Worm (Caenorhabditis elegans): Measurements from ENCODE around the gene R148.7.

The R148.7 gene

DNA sequence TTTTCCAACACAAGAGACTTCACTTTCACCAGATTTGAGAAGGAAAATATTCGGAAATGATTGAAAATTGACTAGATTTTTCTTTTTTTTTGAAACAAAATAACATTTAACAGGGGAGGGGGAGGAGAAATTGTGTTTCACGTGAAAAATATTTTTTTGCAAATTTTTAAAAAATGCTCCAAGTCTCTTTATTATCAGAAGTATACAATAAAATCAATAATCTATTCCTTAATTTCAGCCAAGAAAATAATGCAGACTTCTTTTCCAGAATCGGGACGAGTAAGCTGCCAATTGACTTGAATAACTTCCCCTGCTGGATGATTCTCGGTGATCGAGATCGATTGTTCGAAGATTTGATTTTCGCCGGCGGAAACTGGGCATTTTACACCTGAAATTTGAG, at the start of gene R148.7:
R148.7 (minus strand) TSS at position 101 of the 400 bp plus-strand sequence.
- no peak for TF ChIP-seq unc-62 (GFP tag; optimal IDR thresholded peaks at IDR 0.05)

DNA sequence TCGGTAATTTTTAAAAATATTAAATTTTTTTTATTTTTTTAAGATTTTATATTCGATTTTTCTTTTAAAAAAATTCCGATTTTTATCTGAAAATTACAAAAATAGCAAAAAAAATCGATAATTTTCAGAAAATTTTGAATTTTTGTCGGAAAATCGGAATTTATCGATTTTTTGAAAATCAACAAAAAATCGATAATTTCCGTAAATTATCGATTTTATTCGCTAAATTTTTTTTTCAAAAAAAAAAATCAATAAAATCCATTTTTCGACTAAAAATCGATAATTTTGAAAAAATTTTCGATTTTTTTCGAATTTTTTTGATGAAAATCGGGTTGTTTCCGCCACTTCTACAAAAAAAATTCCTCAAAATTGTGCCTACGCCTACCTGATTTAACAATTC, 44.2 kb upstream of the R148.7 start:
- no peak for TF ChIP-seq unc-62 (GFP tag; optimal IDR thresholded peaks at IDR 0.05)

DNA sequence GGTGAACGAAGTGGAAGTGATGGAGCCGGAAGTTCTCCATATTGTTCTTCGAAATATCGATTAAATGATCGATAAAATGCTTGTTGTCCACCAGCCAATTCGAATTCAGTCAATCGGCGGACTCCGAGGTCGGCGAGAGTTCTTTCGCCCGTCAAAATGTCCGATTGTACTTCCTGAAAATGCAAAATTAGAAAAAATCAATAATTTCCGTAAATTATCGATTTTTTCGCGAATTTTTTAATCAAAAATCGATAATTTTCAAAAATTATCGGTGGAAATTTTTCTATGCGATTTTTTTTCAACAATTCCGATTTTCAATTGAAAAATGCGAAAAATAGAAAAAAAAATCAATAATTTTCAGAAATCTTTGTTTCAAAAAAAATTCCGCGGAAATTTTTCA, 43.7 kb upstream of the R148.7 start:
- no peak for TF ChIP-seq unc-62 (GFP tag; optimal IDR thresholded peaks at IDR 0.05)

DNA sequence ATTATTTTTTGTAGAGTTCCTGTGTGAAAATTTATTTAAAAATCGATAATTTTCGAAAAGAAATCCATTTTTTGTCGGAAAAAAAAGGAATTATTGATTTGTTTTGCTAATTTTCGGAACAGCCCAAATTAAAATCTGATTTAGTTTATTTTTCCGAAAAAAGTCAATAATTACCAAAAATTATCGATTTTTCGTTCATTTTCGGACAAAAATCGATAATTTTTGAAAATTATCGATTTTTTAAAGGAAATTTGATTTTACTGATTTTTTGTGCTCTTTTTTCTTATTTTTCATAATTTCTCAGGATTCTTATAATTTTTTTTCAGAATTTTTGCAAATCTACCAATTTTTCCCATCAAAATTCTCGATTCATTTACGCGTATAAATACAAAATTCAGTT, 43.2 kb upstream of the R148.7 start:
- no peak for TF ChIP-seq unc-62 (GFP tag; optimal IDR thresholded peaks at IDR 0.05)

DNA sequence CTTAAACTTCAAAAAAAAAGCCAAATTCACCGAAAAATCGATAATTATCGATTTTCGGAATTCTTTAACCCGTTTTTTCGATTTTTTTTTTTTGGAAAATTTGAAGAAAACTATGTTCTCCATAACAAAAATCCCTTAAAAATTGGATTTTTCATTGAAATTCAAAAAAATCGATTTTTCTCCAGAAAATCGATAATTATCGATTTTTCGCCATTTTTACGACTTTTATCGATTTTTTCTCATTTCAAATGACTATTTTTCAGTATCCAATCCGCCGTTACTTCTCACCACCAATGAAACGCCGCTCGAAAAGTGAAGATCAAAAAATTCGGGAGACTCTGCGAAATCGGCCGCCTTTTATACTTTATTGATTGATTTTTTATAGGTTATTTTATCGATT, 42.7 kb upstream of the R148.7 start:
- no peak for TF ChIP-seq unc-62 (GFP tag; optimal IDR thresholded peaks at IDR 0.05)

DNA sequence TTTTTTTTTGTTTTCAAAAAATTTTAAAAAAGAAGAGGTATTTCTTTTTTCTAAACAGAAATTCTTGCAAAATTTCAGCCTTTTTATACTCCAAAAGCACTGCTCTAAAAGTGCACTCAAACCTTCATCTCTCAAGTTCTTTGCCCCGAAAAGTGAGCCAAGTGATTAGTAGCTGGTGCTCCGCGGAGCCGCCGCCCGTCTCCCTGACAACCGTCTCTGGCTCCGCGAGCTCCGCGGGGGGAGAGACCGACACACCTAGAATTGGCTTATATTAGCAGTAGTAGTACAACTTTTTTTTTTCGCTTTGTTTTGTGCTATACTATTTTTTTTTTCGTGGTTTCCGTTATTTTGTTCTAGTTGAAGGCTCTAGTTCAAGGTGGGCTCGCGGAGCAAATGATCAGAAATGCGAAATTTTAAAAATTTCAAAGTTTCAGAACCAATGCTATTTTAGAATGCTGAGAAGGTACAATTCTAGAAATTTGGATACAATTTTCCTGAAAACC, 34.5 kb upstream of the R148.7 start, which contains the start of gene Y53G8AL.1:
Y53G8AL.1 (plus strand) TSS at position 453 of the 503 bp plus-strand sequence.
- TF ChIP-seq unc-62 (GFP tag; optimal IDR thresholded peaks at IDR 0.05) = no peak

DNA sequence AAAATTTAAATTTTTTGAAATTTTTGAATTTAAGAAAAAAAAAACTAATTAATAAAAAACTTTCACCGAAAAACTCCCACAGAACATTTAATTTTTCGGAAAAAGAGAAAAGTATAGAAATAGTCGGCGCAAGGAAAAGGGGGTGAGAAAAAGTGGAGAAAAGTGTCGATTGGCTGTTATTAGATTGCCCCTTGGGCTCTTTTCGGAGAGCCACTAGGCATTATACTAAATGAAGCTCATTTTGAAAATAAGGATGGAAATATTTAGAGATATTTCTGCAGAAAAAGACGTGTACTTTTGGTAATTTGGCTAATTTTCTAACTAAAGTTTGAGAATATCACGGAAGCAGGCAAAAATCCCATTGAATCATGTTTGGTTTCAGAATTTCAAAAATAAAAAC, 25.9 kb upstream of the R148.7 start:
- TF ChIP-seq unc-62 (GFP tag; optimal IDR thresholded peaks at IDR 0.05) = no peak

DNA sequence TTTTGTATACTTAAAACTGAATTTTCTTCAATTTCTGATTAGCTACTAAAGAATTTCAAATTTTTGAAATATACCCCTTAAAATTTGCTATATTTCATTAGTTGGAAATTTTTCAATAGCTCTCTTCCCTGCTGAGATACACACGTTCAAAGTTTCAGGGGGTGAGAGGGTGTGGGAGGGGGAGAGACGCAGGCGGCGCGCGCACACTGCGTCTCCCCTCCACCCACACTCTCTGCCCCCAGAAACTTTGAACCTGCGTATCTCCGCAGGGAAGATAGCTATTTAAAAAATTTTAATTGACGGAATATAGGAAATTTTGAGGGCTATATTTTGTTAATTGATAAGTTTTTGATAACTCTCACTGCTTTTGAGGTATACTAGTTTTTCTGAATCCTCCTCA, 24.5 kb upstream of the R148.7 start:
- no peak for TF ChIP-seq unc-62 (GFP tag; optimal IDR thresholded peaks at IDR 0.05)

DNA sequence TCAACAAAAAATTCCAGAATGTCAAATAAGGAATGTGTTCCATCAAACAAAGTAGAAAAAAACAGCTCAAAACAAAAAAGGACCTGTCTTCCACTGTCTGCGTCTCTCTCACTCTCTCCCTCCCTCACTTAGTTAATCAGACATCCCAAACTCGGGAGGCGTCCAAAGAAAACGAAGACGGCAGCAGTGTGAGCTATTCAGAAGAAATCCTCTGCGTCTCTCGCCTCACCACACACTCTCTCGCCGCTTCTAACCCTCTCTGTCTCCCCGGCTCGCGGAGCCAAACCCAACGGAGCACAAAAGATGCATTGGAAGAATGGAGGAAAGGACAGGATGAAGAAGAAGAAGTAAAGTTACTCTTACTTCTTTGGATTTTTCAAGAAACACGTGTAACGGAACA, 22.1 kb upstream of the R148.7 start:
- no peak for TF ChIP-seq unc-62 (GFP tag; optimal IDR thresholded peaks at IDR 0.05)

DNA sequence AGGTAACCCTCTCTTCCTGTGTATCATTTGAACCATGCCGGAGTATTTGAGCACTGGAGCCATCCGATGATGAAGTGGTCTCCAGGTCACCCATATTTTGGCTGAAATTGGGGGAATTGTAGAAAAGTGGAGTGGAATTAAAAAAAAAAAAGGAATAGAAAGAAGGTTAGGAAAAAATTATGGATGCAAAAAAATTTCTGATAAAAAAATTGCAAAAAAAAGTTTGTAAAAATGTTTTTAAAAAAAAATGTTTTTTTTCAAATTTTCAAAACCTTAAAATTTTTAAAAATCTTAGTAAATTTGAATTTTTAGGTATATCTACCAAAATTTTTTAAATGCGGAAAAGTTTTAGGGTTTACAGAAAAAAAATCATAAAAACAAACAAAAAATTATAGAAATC, 20.8 kb upstream of the R148.7 start, which contains the start of gene frm-8:
frm-8 (minus strand) TSS at position 101 of the 400 bp plus-strand sequence.
- no peak for TF ChIP-seq unc-62 (GFP tag; optimal IDR thresholded peaks at IDR 0.05)

DNA sequence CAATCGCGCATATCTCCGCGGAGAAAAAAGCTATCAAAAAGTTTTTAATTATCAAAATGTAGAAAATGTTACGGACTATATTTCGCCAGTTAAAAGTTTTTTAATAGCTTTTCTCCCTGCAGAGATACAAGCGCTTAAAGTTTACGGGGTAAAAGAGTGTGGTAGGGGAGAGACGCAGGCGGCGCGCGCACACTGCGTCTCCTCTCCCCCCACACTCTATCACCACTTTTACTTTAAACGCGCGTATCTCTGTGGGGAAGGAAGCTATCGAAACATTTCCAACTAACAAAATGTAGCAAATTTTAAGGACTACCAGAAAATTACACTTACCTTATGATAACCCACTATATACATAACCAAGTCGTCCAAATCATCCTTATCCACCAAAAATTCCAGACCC, 5.4 kb upstream of the R148.7 start:
- no peak for TF ChIP-seq unc-62 (GFP tag; optimal IDR thresholded peaks at IDR 0.05)

DNA sequence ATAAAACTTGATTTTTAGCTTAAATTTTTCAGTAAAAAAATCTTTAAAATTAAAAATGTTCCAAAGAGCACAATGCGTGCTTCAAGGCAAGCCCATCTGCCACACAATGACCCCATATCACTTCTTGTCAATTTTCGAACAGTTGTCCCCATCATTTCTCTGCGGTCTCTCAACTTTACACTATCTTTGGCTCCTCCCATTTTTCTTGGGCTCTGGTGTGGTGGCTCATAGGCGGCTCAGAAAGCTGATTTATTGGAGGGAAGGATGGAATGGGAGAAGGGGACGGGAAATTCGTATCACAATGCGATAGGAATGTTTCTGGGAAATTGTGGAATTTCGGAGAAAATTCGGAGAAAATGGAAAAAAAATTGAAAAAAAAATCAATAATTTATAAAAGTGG, 2.4 kb upstream of the R148.7 start:
- no peak for TF ChIP-seq unc-62 (GFP tag; optimal IDR thresholded peaks at IDR 0.05)

DNA sequence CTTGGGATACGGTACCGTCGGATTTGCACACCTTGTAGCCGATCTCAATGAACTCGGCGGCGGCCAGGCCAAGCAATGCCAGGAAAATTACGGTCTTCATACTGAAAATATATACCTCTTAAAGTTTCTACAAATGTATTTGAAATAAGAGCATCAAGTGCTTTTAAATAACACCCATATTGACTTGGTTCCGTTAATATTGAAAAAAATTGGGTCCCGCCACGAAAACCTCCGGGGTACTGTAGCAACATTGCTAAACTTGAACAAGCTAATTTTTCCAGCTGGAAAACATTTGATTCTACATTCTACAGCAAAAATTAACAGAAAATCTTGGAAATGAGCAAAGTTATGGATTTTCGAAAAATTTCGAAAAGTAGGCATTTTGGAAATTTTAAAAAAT, 1.2 kb upstream of the R148.7 start, which contains the start of gene heh-1:
heh-1 (minus strand) TSS at position 101 of the 400 bp plus-strand sequence.
- TF ChIP-seq unc-62 (GFP tag; optimal IDR thresholded peaks at IDR 0.05) = no peak

DNA sequence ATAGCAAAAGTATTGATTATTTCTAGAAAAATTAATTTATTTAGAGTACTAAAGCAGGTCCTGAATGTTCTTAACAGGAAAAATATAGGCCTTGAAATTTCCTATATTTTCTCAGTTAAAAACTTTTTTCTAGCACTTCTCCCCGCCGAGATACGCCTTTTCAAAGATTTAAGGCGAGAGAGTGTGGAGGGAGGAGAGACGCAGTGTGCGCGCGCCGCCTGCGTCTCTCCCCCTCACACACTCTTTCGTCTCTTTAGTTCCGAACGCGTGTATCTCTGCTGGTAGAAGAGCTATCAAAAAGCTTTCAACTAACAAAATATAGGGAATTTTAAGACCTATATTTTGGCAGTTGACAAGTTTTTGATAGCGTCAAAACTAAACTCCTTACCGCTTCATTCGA, 303 bp downstream of the R148.7 start:
- TF ChIP-seq unc-62 (GFP tag; optimal IDR thresholded peaks at IDR 0.05) = no peak

DNA sequence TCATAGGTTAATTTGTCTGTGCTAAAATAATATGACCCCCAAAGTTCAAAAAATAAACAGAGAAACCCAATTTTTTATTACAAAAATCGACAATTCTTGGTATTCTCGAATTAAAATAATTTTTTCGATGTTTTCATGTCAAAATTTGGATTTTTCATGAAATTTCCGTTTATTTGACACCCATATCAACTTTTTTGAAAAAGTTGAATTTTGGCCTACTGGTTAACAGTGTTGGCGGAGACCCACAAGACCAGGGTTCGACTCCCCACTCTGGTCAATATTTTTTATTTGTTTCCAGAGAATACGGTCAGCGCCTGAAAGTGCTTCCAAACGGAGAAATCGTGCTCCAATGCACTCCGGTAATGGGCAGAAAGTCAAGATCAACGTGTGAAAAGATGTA, 6.5 kb downstream of the R148.7 start:
- TF ChIP-seq unc-62 (GFP tag; optimal IDR thresholded peaks at IDR 0.05) = no peak

DNA sequence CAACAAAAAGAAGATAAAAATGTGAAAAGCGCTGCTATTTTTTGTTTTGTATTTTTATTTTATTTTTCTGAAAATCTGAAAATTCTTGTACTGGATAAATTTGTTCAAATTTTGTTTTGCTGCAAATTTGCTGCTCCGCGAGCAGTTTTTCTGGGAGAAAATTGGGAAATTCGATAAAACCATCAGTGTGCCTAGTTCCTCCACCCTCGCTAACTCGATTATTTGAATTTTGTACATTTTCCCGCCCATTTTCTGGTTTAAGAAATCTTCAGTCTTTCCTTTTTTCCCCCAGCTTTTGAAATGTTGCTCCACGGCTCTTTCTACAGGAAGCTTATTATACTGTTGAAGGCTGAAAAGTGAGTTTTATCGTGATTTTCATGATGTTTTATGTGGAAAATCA, 7.0 kb downstream of the R148.7 start, which contains the start of gene R148.8:
R148.8 (plus strand) TSS at position 301 of the 400 bp plus-strand sequence.
- TF ChIP-seq unc-62 (GFP tag; optimal IDR thresholded peaks at IDR 0.05) = no peak

DNA sequence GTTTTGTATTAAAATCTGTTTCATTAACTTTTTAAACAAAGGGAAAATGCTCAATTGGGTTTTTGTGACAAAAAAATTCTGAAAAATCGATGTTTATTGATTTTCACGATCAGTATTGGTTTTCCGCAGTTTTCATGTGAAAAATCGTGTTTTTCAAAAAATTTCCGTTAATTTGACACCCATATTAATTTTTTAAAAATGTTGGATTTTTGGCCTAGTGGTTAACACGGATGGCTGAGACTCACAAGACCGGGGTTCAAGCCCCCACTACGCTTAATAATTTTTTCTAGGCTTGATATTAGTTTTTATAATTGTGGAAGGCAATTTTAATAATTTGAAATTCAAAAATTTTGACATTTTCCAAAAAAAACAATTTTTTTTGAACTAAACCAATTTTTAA, 7.5 kb downstream of the R148.7 start:
- TF ChIP-seq unc-62 (GFP tag; optimal IDR thresholded peaks at IDR 0.05) = no peak

DNA sequence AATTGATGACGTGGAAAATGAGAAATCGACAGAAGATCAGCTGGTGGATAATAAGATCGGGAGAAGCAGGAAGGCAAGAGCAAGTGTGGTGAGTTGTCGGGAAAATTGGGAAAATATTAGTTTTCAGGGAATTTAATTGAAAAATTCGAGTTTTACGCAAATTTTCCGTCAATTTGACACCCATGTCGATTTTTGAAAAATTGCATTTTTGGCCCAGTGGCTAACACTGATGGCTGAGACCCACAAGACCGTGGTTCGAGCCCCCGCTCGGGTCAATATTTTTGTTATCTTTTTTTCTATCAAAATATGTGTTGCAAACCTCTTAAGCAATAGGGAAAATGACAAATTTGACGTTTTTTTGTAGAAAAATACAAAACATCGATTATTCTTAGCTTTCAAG, 9.6 kb downstream of the R148.7 start:
- no peak for TF ChIP-seq unc-62 (GFP tag; optimal IDR thresholded peaks at IDR 0.05)
